Fruit fly (Drosophila melanogaster) whole organism, wandering third instar larva: Measurements from ENCODE around the gene Sgs3.

Source experiments
- Abd-B ChIP-seq: fragments of >200 bp; optimal IDR thresholded peaks from 2 replicates; lab custom pipeline; 2017; ENCODE audit warnings: missing biosample characterization, missing genetic modification characterization
- CG32264 ChIP-seq: fragments of 200-800 bp; sonication (Bioruptor generic); optimal IDR thresholded peaks from 2 replicates; lab custom pipeline; 2016; ENCODE audit warnings: missing biosample characterization, missing genetic modification characterization
- CG9705 ChIP-seq: fragments of 200-800 bp; sonication (Bioruptor generic); optimal IDR thresholded peaks from 2 replicates; lab custom pipeline; 2018; ENCODE audit warnings: missing biosample characterization, mild to moderate bottlenecking, missing genetic modification characterization
- CrebA ChIP-seq: fragments of 200-800 bp; sonication (Bioruptor generic); optimal IDR thresholded peaks from 2 replicates; lab custom pipeline; 2016; ENCODE audit warnings: missing biosample characterization, mild to moderate bottlenecking, missing genetic modification characterization, borderline replicate concordance
- Dif ChIP-seq: fragments of 200-275, 200-300 bp; sonication (Bioruptor generic); optimal IDR thresholded peaks from 2 replicates; lab custom pipeline; 2018; ENCODE audit warnings: missing biosample characterization, missing genetic modification characterization; ENCODE audit not compliant: partially characterized antibody
- GATAd ChIP-seq: sonication (Bioruptor generic); optimal IDR thresholded peaks from 2 replicates; lab custom pipeline; 2016; ENCODE audit warnings: missing biosample characterization, missing genetic modification characterization
- HLH106 ChIP-seq: fragments of 200-800 bp; optimal IDR thresholded peaks from 3 replicates; lab custom pipeline; 2019; ENCODE audit warnings: missing biosample characterization, mild to moderate bottlenecking, missing genetic modification characterization, moderate library complexity
- Hnf4 ChIP-seq: fragments of 200-800 bp; sonication (Bioruptor generic); optimal IDR thresholded peaks from 2 replicates; lab custom pipeline; 2016; ENCODE audit warnings: missing biosample characterization, mild to moderate bottlenecking, missing genetic modification characterization
- Hr83 ChIP-seq: fragments of 200-300 bp; sonication (Bioruptor generic); optimal IDR thresholded peaks from 2 replicates; lab custom pipeline; 2016; ENCODE audit warnings: missing biosample characterization, mild to moderate bottlenecking, missing genetic modification characterization, moderate library complexity; ENCODE audit not compliant: poor library complexity, severe bottlenecking
- Jra ChIP-seq: sonication (Bioruptor generic); optimal IDR thresholded peaks from 2 replicates; lab custom pipeline; 2016; ENCODE audit warnings: missing biosample characterization, missing genetic modification characterization
- Mio ChIP-seq: sonication (Bioruptor generic); optimal IDR thresholded peaks from 2 replicates; lab custom pipeline; 2016; ENCODE audit warnings: missing biosample characterization, missing genetic modification characterization
- N ChIP-seq: fragments of >200 bp; optimal IDR thresholded peaks from 2 replicates; lab custom pipeline; 2018; ENCODE audit warnings: missing biosample characterization, missing external identifiers, missing genetic modification characterization
- OdsH ChIP-seq: fragments of 200-800 bp; sonication (Bioruptor generic); optimal IDR thresholded peaks from 2 replicates; lab custom pipeline; 2016; ENCODE audit warnings: missing biosample characterization, mild to moderate bottlenecking, missing genetic modification characterization
- Rel ChIP-seq, 2 experiments: fragments of 200-800 bp; sonication (Bioruptor generic) in 1 of 2; optimal IDR thresholded peaks; 2 replicates in 1 of 2; 3 replicates in 1 of 2; lab custom pipeline; 2016 to 2019; ENCODE audit warnings: mild to moderate bottlenecking in 2 of 2, missing biosample characterization in 2 of 2, missing genetic modification characterization in 2 of 2, moderate library complexity in 1 of 2
- Sp1 ChIP-seq: fragments of 200-800 bp; sonication (Bioruptor generic); optimal IDR thresholded peaks from 3 replicates; lab custom pipeline; 2019; ENCODE audit warnings: missing biosample characterization, mild to moderate bottlenecking, missing genetic modification characterization, moderate library complexity
- Vsx2 ChIP-seq: fragments of 200-300, 225-300 bp; sonication (Bioruptor generic); optimal IDR thresholded peaks from 2 replicates; lab custom pipeline; 2018; ENCODE audit warnings: missing biosample characterization, missing genetic modification characterization; ENCODE audit not compliant: partially characterized antibody
- br ChIP-seq: fragments of 200-800 bp; sonication (Bioruptor generic); optimal IDR thresholded peaks from 2 replicates; lab custom pipeline; 2016; ENCODE audit warnings: missing biosample characterization, missing genetic modification characterization
- dl ChIP-seq, 2 experiments: fragments of 175-275, 200-275 bp in 1 of 2; fragments of 200-275 bp in 1 of 2; sonication (Bioruptor generic); optimal IDR thresholded peaks; lab custom pipeline; 2018; ENCODE audit warnings: mild to moderate bottlenecking in 2 of 2, missing biosample characterization in 2 of 2, missing genetic modification characterization in 2 of 2, moderate library complexity in 2 of 2; ENCODE audit not compliant: partially characterized antibody in 2 of 2, insufficient read depth in 1 of 2
- dsf ChIP-seq: sonication (Bioruptor generic); optimal IDR thresholded peaks from 2 replicates; lab custom pipeline; 2016; ENCODE audit warnings: missing biosample characterization, missing genetic modification characterization, borderline replicate concordance
- ey ChIP-seq: fragments of 200-800 bp; sonication (Bioruptor generic); optimal IDR thresholded peaks from 2 replicates; lab custom pipeline; 2016; ENCODE audit warnings: missing biosample characterization, missing genetic modification characterization
- foxo ChIP-seq, 2 experiments: fragments of 200-800 bp; sonication (Bioruptor generic); optimal IDR thresholded peaks; 2 replicates in 1 of 2; 3 replicates in 1 of 2; lab custom pipeline; 2016 to 2017; ENCODE audit warnings: missing biosample characterization in 2 of 2, missing genetic modification characterization in 2 of 2
- fru ChIP-seq: fragments of 200-800 bp; sonication (Bioruptor generic); optimal IDR thresholded peaks from 3 replicates; lab custom pipeline; 2016; ENCODE audit warnings: missing biosample characterization, mild to moderate bottlenecking, missing genetic modification characterization
- h ChIP-seq: fragments of 200-800 bp; sonication (Bioruptor generic); optimal IDR thresholded peaks from 3 replicates; lab custom pipeline; 2016; ENCODE audit warnings: missing biosample characterization, mild to moderate bottlenecking, missing genetic modification characterization
- lola ChIP-seq: fragments of >200 bp; optimal IDR thresholded peaks from 2 replicates; lab custom pipeline; 2017; ENCODE audit warnings: missing biosample characterization, missing genetic modification characterization
- pan ChIP-seq: fragments of >200 bp; optimal IDR thresholded peaks from 2 replicates; lab custom pipeline; 2017
- psq ChIP-seq: fragments of 200-800 bp; sonication (Bioruptor generic); optimal IDR thresholded peaks from 3 replicates; lab custom pipeline; 2017; ENCODE audit warnings: missing biosample characterization, mild to moderate bottlenecking, missing genetic modification characterization, moderate library complexity
- rgr ChIP-seq: fragments of 200-800 bp; sonication (Bioruptor generic); optimal IDR thresholded peaks from 3 replicates; lab custom pipeline; 2016; ENCODE audit warnings: missing biosample characterization, mild to moderate bottlenecking, missing genetic modification characterization
- sage ChIP-seq: fragments of 200-800 bp; sonication (Bioruptor generic); optimal IDR thresholded peaks from 2 replicates; lab custom pipeline; 2016; ENCODE audit warnings: missing biosample characterization, mild to moderate bottlenecking, missing genetic modification characterization
- sv ChIP-seq: fragments of 200-800 bp; sonication (Bioruptor generic); optimal IDR thresholded peaks from 3 replicates; lab custom pipeline; 2016; ENCODE audit warnings: missing biosample characterization, missing genetic modification characterization
- tai ChIP-seq: sonication (Bioruptor generic); optimal IDR thresholded peaks from 2 replicates; lab custom pipeline; 2016; ENCODE audit warnings: missing biosample characterization, missing genetic modification characterization
- usp ChIP-seq: fragments of >200 bp; optimal IDR thresholded peaks from 2 replicates; lab custom pipeline; 2017; ENCODE audit warnings: missing biosample characterization, missing genetic modification characterization
- woc ChIP-seq: sonication (Bioruptor generic); optimal IDR thresholded peaks from 2 replicates; lab custom pipeline; 2016; ENCODE audit warnings: missing biosample characterization, mild to moderate bottlenecking, missing genetic modification characterization

The Sgs3 gene

dm6 chr3L:11485956-11486609 is 25.9 kb upstream of the Sgs3 start (continued):
- no peak for TF ChIP-seq Abd-B (GFP tag; lab: Kevin White, UChicago)
- TF ChIP-seq sv = no peak
- TF ChIP-seq, all 38 proteins: peak for 5

- TF ChIP-seq GATAd (no peak), psq (GFP tag; lab: Kevin White, UChicago) (peak; percentile 71), sage (GFP tag; lab: Kevin White, UChicago) (no peak), Jra (GFP tag; lab: Kevin White, UChicago) (peak; percentile 41), usp (no peak), CrebA (GFP tag; lab: Kevin White, UChicago) (no peak), sv (no peak), N (no peak), fru (peak; percentile 48), Hr83 (no peak), Hnf4 (peak; percentile 32), dl (GFP tag; optimal IDR thresholded peaks at IDR 0.05; lab: Kevin White, UChicago; ENCODE audit: insufficient read depth in 1 of 2, partially characterized antibody in 2 of 2) (peak in 1 of 2 experiments; percentile 64), dsf (GFP tag; lab: Kevin White, UChicago) (no peak), lola (no peak), Vsx2 (GFP tag; lab: Kevin White, UChicago) (peak; percentile 19), Dif (peak; percentile 77), ey (no peak), OdsH (GFP tag; lab: Kevin White, UChicago) (peak; percentile 37), HLH106 (tag; lab: Kevin White, UChicago) (peak; percentile 16), pan (lab: Kevin White, UChicago) (no peak), foxo (GFP tag; optimal IDR thresholded peaks at IDR 0.05; lab: Kevin White, UChicago) (peak in 1 of 2 experiments; percentile 25), Rel (GFP tag; optimal IDR thresholded peaks at IDR 0.05; lab: Kevin White, UChicago) (no peak), Rel (tag; optimal IDR thresholded peaks at IDR 0.05; lab: Kevin White, UChicago) (peak; percentile 31), h (GFP tag; lab: Kevin White, UChicago) (peak; percentile 38), Sp1 (GFP tag; lab: Kevin White, UChicago) (peak; percentile 63), rgr (peak; percentile 66), Abd-B (GFP tag; lab: Kevin White, UChicago) (no peak)
These were observed 24.6 kb upstream of the Sgs3 start, which contains the start of gene chrb for dm6 chr3L:11487327-11487973. Gene chrb, plus strand, starts transcription at chr3L:11487550.

dm6 chr3L:11488264-11488663 is 23.8 kb upstream of the Sgs3 start:
- TF ChIP-seq HLH106 (tag; lab: Kevin White, UChicago) (no peak), Hr83 (no peak), ey (no peak), OdsH (GFP tag; lab: Kevin White, UChicago) (no peak), foxo (GFP tag; optimal IDR thresholded peaks at IDR 0.05; lab: Kevin White, UChicago) (no peak), br (GFP tag; lab: Kevin White, UChicago) (no peak), GATAd (no peak)

dm6 chr3L:11489489-11489888 is 22.5 kb upstream of the Sgs3 start:
- TF ChIP-seq CG32264 (GFP tag; lab: Kevin White, UChicago) (no peak), psq (GFP tag; lab: Kevin White, UChicago) (no peak), Rel (GFP tag; optimal IDR thresholded peaks at IDR 0.05; lab: Kevin White, UChicago) (no peak), Rel (tag; optimal IDR thresholded peaks at IDR 0.05; lab: Kevin White, UChicago) (no peak), CG9705 (GFP tag; lab: Kevin White, UChicago) (no peak), lola (no peak), woc (no peak), usp (no peak), OdsH (GFP tag; lab: Kevin White, UChicago) (no peak), Abd-B (GFP tag; lab: Kevin White, UChicago) (no peak)

- TF ChIP-seq tai (GFP tag; lab: Kevin White, UChicago) (peak; percentile 11), Mio (no peak), Vsx2 (GFP tag; lab: Kevin White, UChicago) (no peak), CG9705 (GFP tag; lab: Kevin White, UChicago) (no peak), HLH106 (tag; lab: Kevin White, UChicago) (no peak)
- TF ChIP-seq, all 38 proteins: peak for 1
These were observed 21.5 kb upstream of the Sgs3 start for dm6 chr3L:11490539-11490938.
